Fruit fly (Drosophila melanogaster) whole organism, prepupa: ENCODE results near the gene Sgs8.

Experiments
- CG3032 ChIP-seq: fragments of 200-800 bp; optimal IDR thresholded peaks from 2 replicates; lab custom pipeline; 2019; ENCODE audit warnings: missing biosample characterization, mild to moderate bottlenecking, missing genetic modification characterization, moderate library complexity
- CG3919 ChIP-seq: fragments of 200-800 bp; sonication (Bioruptor generic); optimal IDR thresholded peaks from 3 replicates; lab custom pipeline; 2016; ENCODE audit warnings: missing biosample characterization, missing genetic modification characterization
- CG6163 ChIP-seq: fragments of 200-800 bp; sonication (Bioruptor generic); IDR thresholded peaks from 3 replicates; pipeline ENCODE4 v1.3.6; 2022; ENCODE audit warnings: missing biosample characterization, missing genetic modification characterization
- Ets96B ChIP-seq: fragments of 200-800 bp; optimal IDR thresholded peaks from 2 replicates; lab custom pipeline; 2019; ENCODE audit warnings: missing biosample characterization, mild to moderate bottlenecking, missing genetic modification characterization, moderate library complexity
- Hr39 ChIP-seq: fragments of 200-800 bp; sonication (Bioruptor generic); optimal IDR thresholded peaks from 2 replicates; lab custom pipeline; 2016; ENCODE audit warnings: missing biosample characterization, missing genetic modification characterization
- Hr4 ChIP-seq: fragments of 200-800 bp; sonication (Bioruptor generic); optimal IDR thresholded peaks from 3 replicates; lab custom pipeline; 2016; ENCODE audit warnings: missing biosample characterization, missing genetic modification characterization
- vri ChIP-seq: fragments of 200-800 bp; sonication (Bioruptor generic); optimal IDR thresholded peaks from 3 replicates; lab custom pipeline; 2016; ENCODE audit warnings: missing biosample characterization, mild to moderate bottlenecking, missing genetic modification characterization

dm6 chr3L:11474658-11475057 lies 34.5 kb downstream of the Sgs8 start, which contains the start of gene Vha16-2:
- TF ChIP-seq vri, result no peak
- no peak for TF ChIP-seq CG3919 (GFP tag; lab: Kevin White, UChicago)
- TF ChIP-seq Hr39, result no peak
- no peak for TF ChIP-seq CG3032
- TF ChIP-seq Hr4, result no peak
- no peak for TF ChIP-seq Ets96B (tag; lab: Kevin White, UChicago)
- TF ChIP-seq CG6163 (GFP tag; lab: Robert Waterston, UW), result no peak
